Worm (Caenorhabditis elegans) whole organism, mixed stage, embryonic: ENCODE data around the gene srx-23.

ENCODE experiments used
- M03D4.4 ChIP-seq: sonication (generic microtip); optimal IDR thresholded peaks from 2 replicates; lab custom pipeline; 2017; ENCODE audit warnings: mild to moderate bottlenecking, missing genetic modification characterization, missing compliant biosample characterization
- blmp-1 ChIP-seq: fragments of 150-350 bp; optimal IDR thresholded peaks from 2 replicates; lab custom pipeline; 2014; ENCODE audit warnings: missing biosample characterization, missing genetic modification characterization
- ceh-39 ChIP-seq: fragments of 150-350 bp; optimal IDR thresholded peaks from 2 replicates; lab custom pipeline; 2014; ENCODE audit warnings: missing biosample characterization, missing genetic modification characterization
- ceh-43 ChIP-seq: fragments of 200-800 bp; sonication (Bioruptor generic); optimal IDR thresholded peaks from 2 replicates; lab custom pipeline; 2018; ENCODE audit warnings: mild to moderate bottlenecking, missing genetic modification characterization, moderate library complexity, missing compliant biosample characterization
- ceh-83 ChIP-seq: fragments of 200-800 bp; sonication (Bioruptor generic); optimal IDR thresholded peaks from 2 replicates; lab custom pipeline; 2018; ENCODE audit warnings: mild to moderate bottlenecking, missing genetic modification characterization, missing compliant biosample characterization
- ces-1 ChIP-seq: fragments of 150-350 bp; optimal IDR thresholded peaks from 2 replicates; lab custom pipeline; 2014; ENCODE audit warnings: missing biosample characterization, missing genetic modification reagents, missing genetic modification characterization
- cnd-1 ChIP-seq: fragments of 200-800 bp; sonication (Bioruptor generic); optimal IDR thresholded peaks from 2 replicates; lab custom pipeline; 2018; ENCODE audit warnings: mild to moderate bottlenecking, missing genetic modification characterization, missing compliant biosample characterization
- drap-1 ChIP-seq: fragments of 200-800 bp; sonication (Bioruptor generic); optimal IDR thresholded peaks from 3 replicates; lab custom pipeline; 2018; ENCODE audit warnings: mild to moderate bottlenecking, missing genetic modification characterization, missing compliant biosample characterization
- elt-1 ChIP-seq: sonication (generic microtip); optimal IDR thresholded peaks from 2 replicates; lab custom pipeline; 2017; ENCODE audit warnings: missing genetic modification characterization, mild to moderate bottlenecking, missing compliant biosample characterization, antibody characterized with exemption, moderate library complexity, borderline replicate concordance; ENCODE audit not compliant: insufficient read depth
- elt-3 ChIP-seq: fragments of 150-350 bp; optimal IDR thresholded peaks from 2 replicates; lab custom pipeline; 2014; ENCODE audit warnings: missing biosample characterization, missing genetic modification characterization
- flh-1 ChIP-seq: fragments of 200-800 bp; sonication (Bioruptor generic); optimal IDR thresholded peaks from 2 replicates; lab custom pipeline; 2018; ENCODE audit warnings: mild to moderate bottlenecking, missing genetic modification characterization, moderate library complexity, missing compliant biosample characterization
- ham-2 ChIP-seq: fragments of 200-800 bp; sonication (Bioruptor generic); optimal IDR thresholded peaks from 2 replicates; lab custom pipeline; 2018; ENCODE audit warnings: mild to moderate bottlenecking, missing genetic modification characterization, missing compliant biosample characterization
- hlh-1 ChIP-seq: fragments of 150-350 bp; optimal IDR thresholded peaks from 2 replicates; lab custom pipeline; 2014; ENCODE audit warnings: missing biosample characterization, missing genetic modification reagents, missing genetic modification characterization
- mab-5 ChIP-seq: fragments of 150-350 bp; optimal IDR thresholded peaks from 2 replicates; lab custom pipeline; 2014; ENCODE audit warnings: missing biosample characterization, missing genetic modification characterization
- mep-1 ChIP-seq: fragments of 150-350 bp; optimal IDR thresholded peaks from 2 replicates; lab custom pipeline; 2017; ENCODE audit warnings: missing biosample characterization, missing genetic modification reagents, missing genetic modification characterization, inconsistent platforms
- nhr-12 ChIP-seq: fragments of 150-350 bp; optimal IDR thresholded peaks from 2 replicates; lab custom pipeline; 2014; ENCODE audit warnings: missing biosample characterization, missing genetic modification characterization
- nhr-2 ChIP-seq: fragments of 150-350 bp; optimal IDR thresholded peaks from 2 replicates; lab custom pipeline; 2014; ENCODE audit warnings: missing biosample characterization, missing genetic modification characterization
- nhr-237 ChIP-seq: fragments of 150-350 bp; optimal IDR thresholded peaks from 2 replicates; lab custom pipeline; 2014; ENCODE audit warnings: missing biosample characterization, missing genetic modification characterization
- nhr-28 ChIP-seq: fragments of 150-350 bp; optimal IDR thresholded peaks from 2 replicates; lab custom pipeline; 2014; ENCODE audit warnings: missing biosample characterization, missing genetic modification characterization
- nhr-76 ChIP-seq: sonication (generic microtip); optimal IDR thresholded peaks from 2 replicates; lab custom pipeline; 2017; ENCODE audit warnings: missing biosample characterization, missing genetic modification characterization
- pha-4 ChIP-seq: fragments of 150-350 bp; optimal IDR thresholded peaks from 2 replicates; lab custom pipeline; 2018; ENCODE audit warnings: missing biosample characterization, missing genetic modification reagents, missing genetic modification characterization
- sem-2 ChIP-seq: fragments of 200-800 bp; sonication (Bioruptor generic); optimal IDR thresholded peaks from 2 replicates; lab custom pipeline; 2018; ENCODE audit warnings: mild to moderate bottlenecking, missing genetic modification characterization, missing compliant biosample characterization
- snpc-4 ChIP-seq: fragments of 150-350 bp; optimal IDR thresholded peaks from 2 replicates; lab custom pipeline; 2014; ENCODE audit warnings: missing biosample characterization, missing genetic modification characterization
- sptf-1 ChIP-seq: sonication (generic microtip); optimal IDR thresholded peaks from 2 replicates; lab custom pipeline; 2017; ENCODE audit warnings: mild to moderate bottlenecking, missing genetic modification characterization, moderate library complexity, missing compliant biosample characterization
- tbx-8 ChIP-seq: fragments of 200-800 bp; sonication (Bioruptor generic); optimal IDR thresholded peaks from 2 replicates; lab custom pipeline; 2018; ENCODE audit warnings: mild to moderate bottlenecking, missing genetic modification characterization, moderate library complexity, missing compliant biosample characterization
- unc-39 ChIP-seq: fragments of 150-350 bp; optimal IDR thresholded peaks from 2 replicates; lab custom pipeline; 2014; ENCODE audit warnings: missing biosample characterization, missing genetic modification characterization
- unc-62 ChIP-seq: fragments of 150-350 bp; optimal IDR thresholded peaks from 2 replicates; lab custom pipeline; 2014; ENCODE audit warnings: missing biosample characterization, missing genetic modification reagents, missing genetic modification characterization
- zip-8 ChIP-seq: fragments of 150-350 bp; optimal IDR thresholded peaks from 2 replicates; lab custom pipeline; 2014; ENCODE audit warnings: missing biosample characterization, missing genetic modification characterization
- ztf-11 ChIP-seq: fragments of 150-350 bp; optimal IDR thresholded peaks from 2 replicates; lab custom pipeline; 2014; ENCODE audit warnings: missing biosample characterization, missing genetic modification characterization

srx-23 gene

DNA sequence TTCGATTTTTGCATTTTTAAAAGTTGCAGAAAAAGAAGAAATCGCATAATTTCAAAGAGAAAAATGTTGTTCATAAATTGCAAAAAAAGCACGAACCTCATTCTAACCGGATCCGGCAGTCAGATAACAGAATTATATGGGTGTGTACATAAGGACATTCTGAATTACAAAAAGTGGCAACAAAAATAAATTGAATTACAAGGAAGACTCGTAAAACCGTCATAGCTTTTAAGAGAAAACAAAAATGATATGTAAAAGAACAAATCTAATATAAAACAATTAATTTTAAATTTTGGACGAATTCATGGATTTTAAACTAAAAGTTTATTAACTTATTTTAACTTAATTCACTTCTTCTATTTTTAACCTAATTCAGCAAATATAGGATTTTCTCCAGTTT is 21.9 kb upstream of the srx-23 start, which contains the start of gene F31F4.17:
Gene F31F4.17 (minus strand): TSS at position 101 of the 400 bp plus-strand sequence.
- TF ChIP-seq nhr-28 (tag; lab: Kevin White, UChicago) (no peak), unc-39 (tag; lab: Kevin White, UChicago) (no peak), drap-1 (GFP tag; lab: Kevin White, UChicago) (no peak), ces-1 (GFP tag; lab: Kevin White, UChicago) (no peak), ceh-39 (no peak), nhr-237 (tag; lab: Kevin White, UChicago) (no peak), tbx-8 (GFP tag; lab: Kevin White, UChicago) (no peak), pha-4 (no peak), unc-62 (no peak), sptf-1 (tag; lab: Kevin White, UChicago) (no peak)

ce11 chrV:664337-664847 is 17.7 kb upstream of the srx-23 start, which contains the start of the genes F31F4.11 and srh-266:
Gene F31F4.11 (minus strand): TSS chrV:664437.
Gene srh-266 (plus strand): TSS chrV:664797.
- TF ChIP-seq flh-1 (GFP tag; lab: Kevin White, UChicago) (no peak), snpc-4 (no peak), elt-1 (tag; lab: Kevin White, UChicago) (no peak), hlh-1 (tag; lab: Kevin White, UChicago) (no peak), cnd-1 (tag; lab: Kevin White, UChicago) (no peak), sem-2 (GFP tag; lab: Kevin White, UChicago) (no peak), blmp-1 (tag; lab: Kevin White, UChicago) (no peak), ces-1 (GFP tag; lab: Kevin White, UChicago) (no peak), mab-5 (tag; lab: Kevin White, UChicago) (no peak), unc-62 (no peak), nhr-12 (no peak), M03D4.4 (tag; lab: Kevin White, UChicago) (no peak), nhr-2 (tag; lab: Kevin White, UChicago) (no peak), ztf-11 (tag; lab: Kevin White, UChicago) (no peak), ham-2 (no peak), ceh-83 (GFP tag; lab: Kevin White, UChicago) (no peak), ceh-43 (GFP tag; lab: Kevin White, UChicago) (no peak), mep-1 (tag; lab: Kevin White, UChicago) (no peak), nhr-28 (tag; lab: Kevin White, UChicago) (no peak), unc-39 (tag; lab: Kevin White, UChicago) (no peak)

ce11 chrV:667459-667858 is 14.7 kb upstream of the srx-23 start, which contains the start of gene nhr-180:
Gene nhr-180 (minus strand): TSS chrV:667510.
- TF ChIP-seq ceh-39 = no peak
- no peak for TF ChIP-seq nhr-2 (tag; lab: Kevin White, UChicago)
- no peak for TF ChIP-seq zip-8 (tag; lab: Kevin White, UChicago)

DNA sequence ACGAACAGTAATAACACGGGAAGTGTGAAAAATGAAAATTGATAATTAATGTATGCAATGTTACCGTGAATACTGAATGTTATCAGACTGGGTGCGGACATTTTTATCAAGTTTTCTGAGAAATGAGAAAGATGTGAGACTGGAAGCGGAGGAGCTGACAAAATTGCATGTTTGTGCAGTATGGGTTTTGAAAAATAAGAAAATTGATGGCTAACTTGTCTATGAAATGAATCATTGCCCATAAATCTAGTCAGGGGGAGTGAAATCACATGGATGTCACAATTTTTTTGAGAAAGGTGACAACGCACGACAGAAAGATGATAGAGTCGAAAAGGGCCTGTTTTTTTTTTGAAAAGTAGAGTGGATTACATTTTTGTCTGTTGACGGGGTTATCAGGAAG is 10.8 kb upstream of the srx-23 start, which contains the start of gene sru-24:
Gene sru-24 (minus strand): TSS at position 101 of the 400 bp plus-strand sequence.
- TF ChIP-seq ztf-11 (tag; lab: Kevin White, UChicago) (no peak), mab-5 (tag; lab: Kevin White, UChicago) (no peak), nhr-12 (no peak)
- TF ChIP-seq, all 35 proteins: peak for 0

DNA sequence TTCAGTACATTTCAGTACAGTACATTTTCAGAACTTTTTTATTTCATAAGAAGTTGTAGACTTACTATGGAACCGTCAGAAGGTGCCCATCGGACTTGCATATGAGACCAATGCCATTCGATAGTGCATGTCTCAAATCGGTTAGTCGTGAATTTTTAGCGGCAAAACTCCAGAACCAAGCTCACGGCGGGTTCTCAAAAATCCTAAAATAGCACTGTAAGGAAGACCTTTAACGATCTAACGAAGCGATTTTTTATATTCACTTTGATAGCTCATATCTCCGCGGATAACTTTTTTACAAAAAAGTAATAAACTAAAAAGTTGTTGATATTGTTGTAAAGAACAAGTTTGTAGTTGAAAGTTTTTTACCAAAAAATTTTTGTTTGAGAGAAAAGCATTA is 7.9 kb upstream of the srx-23 start, which contains the start of gene sru-25:
Gene sru-25 (minus strand): TSS at position 101 of the 400 bp plus-strand sequence.
- no peak for TF ChIP-seq ceh-43 (GFP tag; lab: Kevin White, UChicago)
- TF ChIP-seq elt-3 = no peak
- TF ChIP-seq unc-62 = no peak
- TF ChIP-seq ceh-83 (GFP tag; lab: Kevin White, UChicago) = no peak
- no peak for TF ChIP-seq nhr-2 (tag; lab: Kevin White, UChicago)
- TF ChIP-seq nhr-76 (tag; lab: Kevin White, UChicago) = no peak
- TF ChIP-seq ceh-39 = no peak
- no peak for TF ChIP-seq snpc-4
- no peak for TF ChIP-seq cnd-1 (tag; lab: Kevin White, UChicago)
- no peak for TF ChIP-seq ztf-11 (tag; lab: Kevin White, UChicago)

DNA sequence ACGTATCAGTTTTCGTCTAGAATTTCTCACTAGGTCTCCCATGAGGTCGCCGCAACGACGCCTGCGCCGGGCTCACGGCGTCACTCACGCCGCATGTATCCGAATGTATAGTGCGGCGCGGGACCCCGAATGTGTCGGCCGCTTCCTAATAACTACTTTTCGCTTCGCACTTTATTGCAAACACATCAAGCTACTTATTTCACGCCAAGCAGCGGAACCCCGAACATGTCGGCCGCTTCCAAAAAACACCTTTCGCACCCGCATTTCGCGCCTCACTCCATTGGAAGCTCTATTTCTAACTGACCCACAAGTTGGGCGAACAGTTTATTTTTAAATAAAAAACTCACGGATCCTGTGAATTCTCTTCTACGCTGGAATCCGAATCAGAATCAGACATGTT is 6.0 kb upstream of the srx-23 start:
- no peak for TF ChIP-seq drap-1 (GFP tag; lab: Kevin White, UChicago)
- TF ChIP-seq unc-62 = no peak
- no peak for TF ChIP-seq elt-3
- TF ChIP-seq nhr-28 (tag; lab: Kevin White, UChicago) = no peak
- no peak for TF ChIP-seq ham-2
- no peak for TF ChIP-seq pha-4
- TF ChIP-seq ces-1 (GFP tag; lab: Kevin White, UChicago) = no peak
- no peak for TF ChIP-seq blmp-1 (tag; lab: Kevin White, UChicago)
- no peak for TF ChIP-seq M03D4.4 (tag; lab: Kevin White, UChicago)
- TF ChIP-seq cnd-1 (tag; lab: Kevin White, UChicago) = no peak
- no peak for TF ChIP-seq sptf-1 (tag; lab: Kevin White, UChicago)
